Fruit fly (Drosophila melanogaster): Measurements from ENCODE around the gene CG1138.

- TF ChIP-seq CG8478 (optimal IDR thresholded peaks at IDR 0.05) (no peak), CTCF (optimal IDR thresholded peaks at IDR 0.05) (no peak)
Measured at dm6 chr3R:6629851-6630250, 32.0 kb upstream of the CG1138 start, which contains the start of gene sunz.
